Worm (Caenorhabditis elegans): ENCODE measurements around the gene C16E9.2.

Gene C16E9.2

DNA sequence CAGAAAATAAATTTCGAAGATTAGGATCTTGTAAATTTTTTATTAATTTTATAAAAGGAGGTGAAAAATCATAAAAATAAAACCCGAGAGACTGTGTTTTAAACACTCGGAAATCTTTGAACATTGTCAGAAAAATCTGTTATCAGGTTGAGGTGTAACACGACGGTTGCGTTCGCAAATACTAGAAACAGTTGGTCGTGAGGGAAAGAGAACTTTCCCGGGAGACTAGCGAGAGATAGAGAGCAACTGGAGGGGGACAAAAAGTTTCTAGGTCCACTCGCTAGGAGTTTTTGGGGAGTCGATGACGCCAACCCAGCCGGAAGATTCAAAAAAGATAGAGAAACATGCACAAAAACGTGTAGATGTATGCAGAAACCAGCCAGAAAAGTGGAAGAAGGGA lies 26.8 kb downstream of the C16E9.2 start:
- TF ChIP-seq Y56A3A.18 (GFP tag; IDR thresholded peaks at IDR 0.05) (no peak), cebp-1 (GFP tag; IDR thresholded peaks at IDR 0.05) (no peak), cebp-1 (tag; optimal IDR thresholded peaks at IDR 0.05) (no peak), mel-28 (tag; optimal IDR thresholded peaks at IDR 0.05; ENCODE audit: borderline replicate concordance) (no peak), F39B2.1 (GFP tag; IDR thresholded peaks at IDR 0.05) (no peak), lin-35 (GFP tag; optimal IDR thresholded peaks at IDR 0.05) (no peak)

- no peak for TF ChIP-seq hrde-1 (tag; optimal IDR thresholded peaks at IDR 0.05; ENCODE audit: borderline replicate concordance)
- TF ChIP-seq nfya-2 (GFP tag; IDR thresholded peaks at IDR 0.05) = no peak
- no peak for TF ChIP-seq chd-7 (tag; optimal IDR thresholded peaks at IDR 0.05)
- TF ChIP-seq ceh-58 (GFP tag; IDR thresholded peaks at IDR 0.05) = no peak
- no peak for TF ChIP-seq ztf-18 (tag; optimal IDR thresholded peaks at IDR 0.05)
- no peak for TF ChIP-seq B0035.1 (tag; optimal IDR thresholded peaks at IDR 0.05)
- TF ChIP-seq hsf-1 (GFP tag; IDR thresholded peaks at IDR 0.05) = no peak
- TF ChIP-seq lir-1 (GFP tag; conservative IDR thresholded peaks at IDR 0.05) = no peak
- no peak for TF ChIP-seq rec-8 (tag; optimal IDR thresholded peaks at IDR 0.05)
- no peak for TF ChIP-seq egrh-3 (GFP tag; IDR thresholded peaks at IDR 0.05)
- TF ChIP-seq aptf-2 (GFP tag; conservative IDR thresholded peaks at IDR 0.05) = no peak
- no peak for TF ChIP-seq F52B5.7 (tag; optimal IDR thresholded peaks at IDR 0.05)
- no peak for TF ChIP-seq let-607 (tag; optimal IDR thresholded peaks at IDR 0.05)
- no peak for TF ChIP-seq dpff-1 (tag; optimal IDR thresholded peaks at IDR 0.05)
- TF ChIP-seq sptf-2 (GFP tag; optimal IDR thresholded peaks at IDR 0.05) = no peak
- TF ChIP-seq hmg-20 (GFP tag; IDR thresholded peaks at IDR 0.05) = no peak
- no peak for TF ChIP-seq ztf-25 (GFP tag; IDR thresholded peaks at IDR 0.05)
- no peak for TF ChIP-seq ekl-4 (GFP tag; IDR thresholded peaks at IDR 0.05)
These were observed 28.3 kb downstream of the C16E9.2 start for ce11 chrX:6963842-6964241.

- TF ChIP-seq ztf-26 (tag; optimal IDR thresholded peaks at IDR 0.05) (no peak), nhr-90 (tag; optimal IDR thresholded peaks at IDR 0.05) (no peak)
These were observed 31.5 kb downstream of the C16E9.2 start, which contains the start of gene F01E11.3 for ce11 chrX:6967057-6967456. F01E11.3 (plus strand) TSS chrX:6967357.

DNA sequence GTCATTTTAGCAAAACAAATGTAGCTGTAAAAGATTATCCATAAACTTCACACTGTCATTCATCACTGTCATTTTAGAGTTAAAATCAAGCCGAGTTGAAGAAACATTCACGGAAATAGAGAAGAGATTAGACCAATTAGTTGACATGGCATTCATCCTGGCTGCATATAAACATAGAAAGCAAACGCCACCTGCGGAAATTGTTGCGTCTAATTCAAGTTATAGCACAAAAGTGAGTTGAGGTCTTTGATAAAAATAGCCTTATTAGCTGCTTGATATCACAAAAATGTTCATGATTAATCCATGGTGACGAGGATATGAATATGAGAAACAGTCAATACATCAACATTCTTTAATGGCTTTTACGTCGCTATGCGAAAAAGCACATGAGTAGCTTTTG lies 33.0 kb downstream of the C16E9.2 start:
- TF ChIP-seq madf-6 (GFP tag; IDR thresholded peaks at IDR 0.05) (no peak), ccch-3 (GFP tag; optimal IDR thresholded peaks at IDR 0.05) (no peak), bed-2 (GFP tag; IDR thresholded peaks at IDR 0.05) (no peak), lsy-27 (tag; optimal IDR thresholded peaks at IDR 0.05; ENCODE audit: borderline replicate concordance, insufficient read depth) (no peak), unc-62 (GFP tag; optimal IDR thresholded peaks at IDR 0.05) (no peak), F37B4.10 (GFP tag; IDR thresholded peaks at IDR 0.05) (no peak), ceh-100 (GFP tag; IDR thresholded peaks at IDR 0.05) (no peak), hmg-1.2 (GFP tag; IDR thresholded peaks at IDR 0.05) (no peak), Y79H2A.3 (GFP tag; conservative IDR thresholded peaks at IDR 0.05) (no peak), K12H6.12 (tag; optimal IDR thresholded peaks at IDR 0.05) (no peak), akir-1 (GFP tag; optimal IDR thresholded peaks at IDR 0.05) (no peak), atf-7 (tag; optimal IDR thresholded peaks at IDR 0.05) (no peak), ceh-40 (GFP tag; IDR thresholded peaks at IDR 0.05) (no peak), zfh-2 (GFP tag; conservative IDR thresholded peaks at IDR 0.05) (no peak), B0035.1 (tag; optimal IDR thresholded peaks at IDR 0.05) (no peak), attf-5 (GFP tag; optimal IDR thresholded peaks at IDR 0.05) (no peak), zim-3 (tag; optimal IDR thresholded peaks at IDR 0.05) (no peak), F55B11.4 (tag; optimal IDR thresholded peaks at IDR 0.05; ENCODE audit: borderline replicate concordance, insufficient read depth) (no peak), B0261.1 (tag; optimal IDR thresholded peaks at IDR 0.05) (no peak)
